Worm (Caenorhabditis elegans) whole organism, L1 larva: ENCODE data around the gene dct-17.

Experiments
- aly-2 ChIP-seq: fragments of 150-350 bp; optimal IDR thresholded peaks from 2 replicates; lab custom pipeline; 2014; ENCODE audit warnings: missing biosample characterization, missing genetic modification characterization
- ama-1 ChIP-seq: fragments of 150-350 bp; optimal IDR thresholded peaks from 2 replicates; lab custom pipeline; 2014
- efl-1 ChIP-seq, 4 experiments: fragments of 150-350 bp; optimal IDR thresholded peaks in 3 of 4; peaks in 1 of 4; 1 replicate in 1 of 4; 2 replicates in 3 of 4; lab custom pipeline; 2014; ENCODE audit warnings: missing biosample characterization in 2 of 4, missing genetic modification characterization in 2 of 4, missing genetic modification reagents in 2 of 4
- nhr-11 ChIP-seq: fragments of 150-350 bp; optimal IDR thresholded peaks from 2 replicates; lab custom pipeline; 2014; ENCODE audit warnings: missing biosample characterization, missing genetic modification characterization
- nhr-12 ChIP-seq: sonication (generic microtip); optimal IDR thresholded peaks from 2 replicates; lab custom pipeline; 2017; ENCODE audit warnings: missing biosample characterization, missing genetic modification characterization
- nhr-237 ChIP-seq: fragments of 150-350 bp; optimal IDR thresholded peaks from 2 replicates; lab custom pipeline; 2014; ENCODE audit warnings: missing biosample characterization, missing genetic modification characterization
- ztf-4 ChIP-seq: fragments of 150-350 bp; optimal IDR thresholded peaks from 2 replicates; lab custom pipeline; 2014; ENCODE audit warnings: missing biosample characterization, missing genetic modification characterization

DNA sequence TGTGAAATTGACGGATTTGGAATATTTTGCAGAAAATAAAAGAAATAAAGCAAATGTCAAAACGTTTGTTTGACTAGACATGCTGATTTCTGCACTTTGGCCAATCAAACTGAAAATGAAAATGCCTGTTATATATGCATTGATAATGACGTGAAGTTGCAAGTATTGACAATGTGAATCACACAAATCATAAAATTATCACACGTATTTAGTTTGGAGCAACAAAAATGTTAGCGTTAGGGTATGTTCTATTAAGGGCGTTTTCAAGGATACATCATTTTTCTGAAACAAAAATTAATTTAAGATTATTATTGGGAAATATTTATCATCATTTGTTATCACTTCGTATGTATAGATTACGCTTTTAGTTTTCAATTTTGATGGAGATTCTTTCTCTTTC lies 21.2 kb upstream of the dct-17 start, which contains the start of gene cld-9:
- TF ChIP-seq nhr-11, result no peak
- TF ChIP-seq nhr-12 (tag; lab: Kevin White, UChicago), result no peak
- no peak for TF ChIP-seq nhr-237 (tag; lab: Kevin White, UChicago)
- no peak for TF ChIP-seq ama-1
- no peak for TF ChIP-seq aly-2
- no peak for TF ChIP-seq efl-1 (optimal IDR thresholded peaks at IDR 0.05; lab: Kevin White, UChicago)
- TF ChIP-seq efl-1 (GFP tag; optimal IDR thresholded peaks at IDR 0.05 in 1 of 2; lab: Kevin White, UChicago), result no peak
- no peak for TF ChIP-seq ztf-4
